Worm (Caenorhabditis elegans) whole organism, early embryonic: ENCODE results near the gene E02H4.2.

Experiments used
- ama-1 ChIP-seq: fragments of 150-350 bp; optimal IDR thresholded peaks from 2 replicates; lab custom pipeline; 2014
- ets-7 ChIP-seq: sonication (generic microtip); optimal IDR thresholded peaks from 2 replicates; lab custom pipeline; 2016; ENCODE audit warnings: missing genotype, missing genetic modification characterization, missing compliant biosample characterization
- hmbx-1 ChIP-seq: sonication (generic microtip); optimal IDR thresholded peaks from 2 replicates; lab custom pipeline; 2016; ENCODE audit warnings: mild to moderate bottlenecking, missing genetic modification characterization, missing compliant biosample characterization
- hmg-4 ChIP-seq: fragments of 200-800 bp; sonication (Bioruptor generic); optimal IDR thresholded peaks from 2 replicates; lab custom pipeline; 2018; ENCODE audit warnings: mild to moderate bottlenecking, missing genetic modification characterization, missing compliant biosample characterization
- tbx-11 ChIP-seq: fragments of 200-800 bp; sonication (Bioruptor generic); IDR thresholded peaks from 2 replicates; pipeline ENCODE4 v1.3.6; 2022; ENCODE audit warnings: missing genetic modification characterization, missing compliant biosample characterization

ce11 chrX:14257661-14258060 is 23.8 kb downstream of the E02H4.2 start, which contains the start of gene E02H4.4:
- TF ChIP-seq ama-1 (lab: Kevin White, UChicago) (no peak), hmg-4 (GFP tag; lab: Kevin White, UChicago) (no peak), ets-7 (tag; lab: Kevin White, UChicago) (no peak), tbx-11 (no peak), hmbx-1 (no peak)
